Fruit fly (Drosophila melanogaster): ENCODE data around the gene Ude.
A peak's percentile ranks its signal among the peaks of the same experiment; 100 is the strongest.

The Ude gene

DNA sequence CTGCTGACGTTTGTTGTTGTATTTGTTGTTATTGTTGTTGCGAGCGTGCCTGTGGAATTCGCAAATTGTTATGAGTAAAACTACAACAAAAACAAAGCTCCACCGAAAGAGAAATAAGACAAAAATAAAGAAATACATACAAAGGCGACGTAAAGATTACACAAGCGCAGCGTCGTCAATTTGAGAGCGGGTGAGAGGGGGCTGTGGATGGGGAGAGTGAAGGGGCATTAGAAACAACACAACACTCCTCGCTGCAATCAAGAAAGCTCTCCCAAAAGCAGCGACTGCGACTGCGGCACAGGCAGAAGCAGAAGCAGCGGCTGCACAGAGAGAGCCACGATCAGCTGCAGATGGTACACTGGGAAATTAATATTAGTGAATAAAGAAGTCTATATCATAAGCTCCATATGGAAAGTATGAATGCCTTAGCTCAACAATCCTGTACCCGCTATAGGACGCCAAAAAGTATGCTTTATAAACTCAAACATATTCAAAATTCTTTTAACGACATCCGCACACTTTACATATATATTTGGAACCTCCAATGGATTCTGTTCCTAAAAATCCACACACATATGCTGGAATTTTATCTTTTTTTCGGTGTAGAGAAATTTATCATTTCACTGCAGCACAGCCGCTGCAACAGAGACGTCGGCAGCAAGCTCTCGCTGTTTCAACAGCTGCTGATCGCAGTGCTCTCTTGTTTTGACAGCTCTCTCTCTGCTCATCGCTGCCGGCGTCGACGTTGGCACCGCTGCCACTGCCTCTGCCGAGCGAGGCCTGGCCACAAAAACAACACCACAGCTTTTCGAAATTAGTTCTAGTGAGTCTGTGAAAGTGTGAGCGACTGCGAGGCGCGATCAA lies 30.7 kb downstream of the Ude start, which contains the start of gene CG13631 (continued):
- TF ChIP-seq sc (optimal IDR thresholded peaks at IDR 0.05) (no peak), sc (GFP tag; optimal IDR thresholded peaks at IDR 0.05) (peak; percentile 97), CG7786 (GFP tag; optimal IDR thresholded peaks at IDR 0.05) (peak; percentile 88), pros (GFP tag; optimal IDR thresholded peaks at IDR 0.05) (no peak), knrl (GFP tag; IDR thresholded peaks at IDR 0.05; ENCODE audit: partially characterized antibody) (no peak), CG9727 (GFP tag; optimal IDR thresholded peaks at IDR 0.05) (peak; percentile 82), CG32532 (GFP tag; IDR thresholded peaks at IDR 0.05) (peak; percentile 60), CG10543 (GFP tag; optimal IDR thresholded peaks at IDR 0.05) (peak; percentile 55), abd-A (tag; optimal IDR thresholded peaks at IDR 0.05) (no peak), D19B (GFP tag; optimal IDR thresholded peaks at IDR 0.05) (peak; percentile 33), CG33213 (GFP tag; optimal IDR thresholded peaks at IDR 0.05) (peak; percentile 86), chif (GFP tag; optimal IDR thresholded peaks at IDR 0.05) (peak; percentile 95 to 97), CG4404 (GFP tag; IDR thresholded peaks at IDR 0.05) (peak; percentile 72), HHEX (GFP tag; optimal IDR thresholded peaks at IDR 0.05) (peak; percentile 92), CG18262 (tag; optimal IDR thresholded peaks at IDR 0.05) (peak; percentile 98), CG18011 (GFP tag; optimal IDR thresholded peaks at IDR 0.05) (no peak), CG3065 (GFP tag; optimal IDR thresholded peaks at IDR 0.05) (peak; percentile 83), Kr (GFP tag; optimal IDR thresholded peaks at IDR 0.05) (no peak), onecut (GFP tag; IDR thresholded peaks at IDR 0.05) (peak; percentile 82), zf30C (GFP tag; optimal IDR thresholded peaks at IDR 0.05) (peak; percentile 78), Chrac-16 (GFP tag; optimal IDR thresholded peaks at IDR 0.05) (peak; percentile 93), bab2 (GFP tag; optimal IDR thresholded peaks at IDR 0.05) (peak; percentile 94), NFAT (GFP tag; IDR thresholded peaks at IDR 0.05) (no peak), Neu2 (GFP tag; optimal IDR thresholded peaks at IDR 0.05; ENCODE audit: borderline replicate concordance) (no peak), CG9797 (GFP tag; optimal IDR thresholded peaks at IDR 0.05) (peak; percentile 32), Adf1 (GFP tag; IDR thresholded peaks at IDR 0.05) (peak; percentile 87), CG5245 (GFP tag; optimal IDR thresholded peaks at IDR 0.05) (peak; percentile 94), B-H1 (GFP tag; IDR thresholded peaks at IDR 0.05) (peak; percentile 87), CG3726 (GFP tag; IDR thresholded peaks at IDR 0.05) (peak; percentile 83; the same call in 2 of the 3 replicates), CG17361 (GFP tag; IDR thresholded peaks at IDR 0.05) (peak; percentile 98), MBD-R2 (GFP tag; IDR thresholded peaks at IDR 0.05) (peak; percentile 29; the same call in 1 of the 2 replicates), Xrp1 (GFP tag; IDR thresholded peaks at IDR 0.05) (peak; percentile 96), CG10274 (GFP tag; optimal IDR thresholded peaks at IDR 0.05) (peak; percentile 74), jigr1 (GFP tag; IDR thresholded peaks at IDR 0.05) (peak; percentile 90), Sin3A (optimal IDR thresholded peaks at IDR 0.05) (no peak), seq (GFP tag; IDR thresholded peaks at IDR 0.05) (peak; percentile 87), CG13424 (tag; optimal IDR thresholded peaks at IDR 0.05) (peak; percentile 97), Spps (tag; optimal IDR thresholded peaks at IDR 0.05) (peak; percentile 95), sd (tag; optimal IDR thresholded peaks at IDR 0.05) (peak; percentile 72), CG13287 (GFP tag; IDR thresholded peaks at IDR 0.05; ENCODE audit: partially characterized antibody) (no peak; the same call in 1 of the 2 replicates), fd96Cb (tag; optimal IDR thresholded peaks at IDR 0.05) (peak; percentile 98), wor (GFP tag; IDR thresholded peaks at IDR 0.05) (peak; percentile 97), lmd (GFP tag; IDR thresholded peaks at IDR 0.05) (peak; percentile 94), pb (GFP tag; optimal IDR thresholded peaks at IDR 0.05) (peak; percentile 92), Scr (GFP tag; IDR thresholded peaks at IDR 0.05; ENCODE audit: partially characterized antibody) (no peak), CG7271 (tag; optimal IDR thresholded peaks at IDR 0.05) (peak; percentile 44), CG1602 (GFP tag; optimal IDR thresholded peaks at IDR 0.05) (peak; percentile 96), sob (GFP tag; IDR thresholded peaks at IDR 0.05) (peak; percentile 77), Hr78 (GFP tag; optimal IDR thresholded peaks at IDR 0.05) (peak in 1 of 2 experiments; percentile 85)

Data from whole organism, embryonic.